Fruit fly (Drosophila melanogaster): ENCODE measurements around the gene CG31810.

Gene CG31810

dm6 chr2L:16886459-16886858 is 34.3 kb upstream of the CG31810 start:
- TF ChIP-seq Hr96 (GFP tag; optimal IDR thresholded peaks at IDR 0.05) (no peak), cic (GFP tag; optimal IDR thresholded peaks at IDR 0.05) (peak; percentile 98), CG5204 (GFP tag; optimal IDR thresholded peaks at IDR 0.05) (no peak), CG7101 (tag; optimal IDR thresholded peaks at IDR 0.05) (no peak), CG33017 (tag; optimal IDR thresholded peaks at IDR 0.05) (peak; percentile 36), CG11617 (GFP tag; optimal IDR thresholded peaks at IDR 0.05) (peak; percentile 46), CG12768 (GFP tag; optimal IDR thresholded peaks at IDR 0.05) (peak; percentile 49), kay (GFP tag; ENCODE audit: borderline replicate concordance) (peak; percentile 84), Mnt (GFP tag; optimal IDR thresholded peaks at IDR 0.05) (peak; percentile 59), tj (GFP tag; optimal IDR thresholded peaks at IDR 0.05) (peak; percentile 24)

DNA sequence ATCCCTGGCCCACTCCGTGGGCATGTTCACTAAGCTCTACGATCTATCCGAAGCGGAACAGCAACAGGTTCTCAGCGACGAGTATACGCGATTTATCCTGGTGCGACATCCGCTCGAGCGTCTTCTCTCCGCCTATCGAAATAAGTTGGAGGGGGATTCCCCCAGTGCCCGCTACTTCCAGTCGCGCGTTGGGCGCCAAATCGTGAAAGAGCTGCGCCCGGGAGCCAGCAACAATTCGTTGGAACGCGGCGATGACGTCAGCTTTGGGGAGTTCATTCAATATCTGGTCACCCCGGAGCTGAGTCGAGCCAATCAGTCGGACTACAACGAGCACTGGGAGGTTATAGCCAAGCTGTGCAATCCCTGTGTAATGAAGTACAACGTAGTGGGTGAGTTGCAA is 33.2 kb upstream of the CG31810 start:
- TF ChIP-seq CG7101 (tag; optimal IDR thresholded peaks at IDR 0.05), result no peak
- no peak for TF ChIP-seq CG14711 (tag; optimal IDR thresholded peaks at IDR 0.05)
- no peak for TF ChIP-seq Mnt (GFP tag; optimal IDR thresholded peaks at IDR 0.05)
- no peak for TF ChIP-seq CG7045 (GFP tag; optimal IDR thresholded peaks at IDR 0.05)
- TF ChIP-seq cnc (optimal IDR thresholded peaks at IDR 0.05), result no peak
- no peak for TF ChIP-seq cic (GFP tag; optimal IDR thresholded peaks at IDR 0.05)
- no peak for TF ChIP-seq kay (GFP tag; ENCODE audit: borderline replicate concordance)
- TF ChIP-seq Crg-1 (GFP tag; optimal IDR thresholded peaks at IDR 0.05), result no peak

DNA sequence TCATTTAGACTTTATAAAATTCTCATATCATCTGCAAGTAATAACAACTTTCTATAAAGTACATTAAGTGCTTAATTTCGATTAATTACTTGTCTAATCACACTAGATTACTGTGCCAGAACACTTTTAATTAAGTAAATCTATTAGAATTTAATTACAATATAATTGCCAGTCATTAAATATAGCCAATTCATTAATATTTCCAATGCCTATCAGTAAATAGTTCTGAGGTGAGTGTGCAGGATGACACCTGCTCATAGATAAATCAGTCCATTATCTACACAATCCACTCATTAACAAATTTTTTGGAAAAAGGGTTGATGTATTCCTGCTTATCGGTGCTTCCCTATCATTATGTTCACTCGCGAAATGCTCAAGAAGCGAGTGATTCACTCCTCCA is 32.5 kb upstream of the CG31810 start:
- TF ChIP-seq cnc (optimal IDR thresholded peaks at IDR 0.05) (no peak), CG14711 (tag; optimal IDR thresholded peaks at IDR 0.05) (no peak), kay (GFP tag; ENCODE audit: borderline replicate concordance) (peak; percentile 57)

DNA sequence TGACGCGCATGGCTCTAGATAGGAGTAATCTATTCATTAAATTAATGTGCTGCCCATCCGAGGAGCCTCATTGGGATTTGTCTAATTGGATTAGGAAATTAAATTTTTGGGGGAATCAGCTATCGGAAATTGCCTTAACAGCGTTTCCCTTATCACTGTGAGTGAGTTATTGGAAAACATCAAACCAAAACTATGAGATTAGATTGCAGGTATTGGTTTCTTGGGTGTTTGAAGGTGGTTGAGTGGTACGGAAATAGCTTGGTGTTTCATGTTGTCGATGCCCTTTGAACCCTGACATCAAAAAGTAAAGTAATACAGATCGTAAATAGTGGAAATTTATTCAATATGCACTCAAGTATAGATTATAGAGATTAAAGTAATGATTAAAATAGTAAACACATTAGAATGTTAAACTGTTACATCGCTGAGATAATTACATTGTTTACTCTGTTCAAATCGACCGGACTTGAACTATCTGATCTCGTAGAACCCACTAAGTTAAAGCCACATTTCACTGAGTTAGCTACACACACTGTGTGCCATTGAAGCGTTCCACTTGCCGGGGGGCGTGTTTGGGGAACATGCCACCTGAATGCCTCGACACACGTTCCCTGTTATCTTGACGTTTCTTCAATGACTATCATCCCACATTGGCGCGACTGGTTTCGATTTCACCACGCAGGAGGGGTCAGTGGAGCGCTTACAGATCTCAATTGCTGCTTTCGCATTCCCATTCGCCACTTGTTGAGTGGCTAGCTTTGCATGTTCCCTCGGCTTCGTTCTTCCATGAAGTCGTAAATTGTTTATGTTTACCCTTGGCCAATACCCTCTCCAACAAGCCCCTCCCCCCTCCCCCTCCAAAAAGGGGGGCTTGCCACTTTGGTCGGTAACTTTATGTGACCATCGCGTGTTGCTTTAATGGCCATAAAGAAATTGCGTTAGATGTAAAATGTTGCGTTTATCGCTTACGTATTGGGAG is 31.0 kb upstream of the CG31810 start:
- TF ChIP-seq kay (GFP tag; ENCODE audit: borderline replicate concordance), result peak; percentile 14
- no peak for TF ChIP-seq CG1620 (GFP tag; optimal IDR thresholded peaks at IDR 0.05)

dm6 chr2L:16882372-16882771 is 30.2 kb upstream of the CG31810 start:
- TF ChIP-seq Crg-1 (GFP tag; optimal IDR thresholded peaks at IDR 0.05), result no peak
- no peak for TF ChIP-seq CG14711 (tag; optimal IDR thresholded peaks at IDR 0.05)
- no peak for TF ChIP-seq Clk (GFP tag; optimal IDR thresholded peaks at IDR 0.05)
- no peak for TF ChIP-seq Hr96 (GFP tag; optimal IDR thresholded peaks at IDR 0.05)
- peak; percentile 48 for TF ChIP-seq Mnt (GFP tag; optimal IDR thresholded peaks at IDR 0.05)
- no peak for TF ChIP-seq toe (GFP tag; optimal IDR thresholded peaks at IDR 0.05)
- no peak for TF ChIP-seq CG5204 (GFP tag; optimal IDR thresholded peaks at IDR 0.05)
- TF ChIP-seq tj (GFP tag; optimal IDR thresholded peaks at IDR 0.05), result peak; percentile 87
- peak; percentile 25 for TF ChIP-seq cic (GFP tag; optimal IDR thresholded peaks at IDR 0.05)
- no peak for TF ChIP-seq CG1620 (GFP tag; optimal IDR thresholded peaks at IDR 0.05)
- TF ChIP-seq CG33017 (tag; optimal IDR thresholded peaks at IDR 0.05), result no peak
- TF ChIP-seq cnc (optimal IDR thresholded peaks at IDR 0.05), result peak; percentile 33 to 66
- TF ChIP-seq ovo (GFP tag; optimal IDR thresholded peaks at IDR 0.05), result no peak
- peak; percentile 10 for TF ChIP-seq CG12768 (GFP tag; optimal IDR thresholded peaks at IDR 0.05)
- TF ChIP-seq bab1 (GFP tag; optimal IDR thresholded peaks at IDR 0.05), result no peak
- no peak for TF ChIP-seq CG7101 (tag; optimal IDR thresholded peaks at IDR 0.05)
- no peak for TF ChIP-seq CG7045 (GFP tag; optimal IDR thresholded peaks at IDR 0.05)
- no peak for TF ChIP-seq CG11617 (GFP tag; optimal IDR thresholded peaks at IDR 0.05)
- TF ChIP-seq pad (GFP tag; optimal IDR thresholded peaks at IDR 0.05), result no peak
- peak; percentile 43 for TF ChIP-seq kay (GFP tag; ENCODE audit: borderline replicate concordance)

dm6 chr2L:16880930-16881329 is 28.8 kb upstream of the CG31810 start:
- TF ChIP-seq Mnt (GFP tag; optimal IDR thresholded peaks at IDR 0.05) (peak; percentile 77), CG11617 (GFP tag; optimal IDR thresholded peaks at IDR 0.05) (no peak), pad (GFP tag; optimal IDR thresholded peaks at IDR 0.05) (no peak), tj (GFP tag; optimal IDR thresholded peaks at IDR 0.05) (peak; percentile 1), bab1 (GFP tag; optimal IDR thresholded peaks at IDR 0.05) (peak; percentile 10), toe (GFP tag; optimal IDR thresholded peaks at IDR 0.05) (no peak), CG14711 (tag; optimal IDR thresholded peaks at IDR 0.05) (no peak), cnc (optimal IDR thresholded peaks at IDR 0.05) (no peak), CG5204 (GFP tag; optimal IDR thresholded peaks at IDR 0.05) (no peak), CG12768 (GFP tag; optimal IDR thresholded peaks at IDR 0.05) (peak; percentile 39), CG33017 (tag; optimal IDR thresholded peaks at IDR 0.05) (no peak), CG1620 (GFP tag; optimal IDR thresholded peaks at IDR 0.05) (peak; percentile 43), CG7101 (tag; optimal IDR thresholded peaks at IDR 0.05) (peak; percentile 36), Crg-1 (GFP tag; optimal IDR thresholded peaks at IDR 0.05) (no peak), CG7045 (GFP tag; optimal IDR thresholded peaks at IDR 0.05) (no peak), ovo (GFP tag; optimal IDR thresholded peaks at IDR 0.05) (no peak), kay (GFP tag; ENCODE audit: borderline replicate concordance) (no peak), Hr96 (GFP tag; optimal IDR thresholded peaks at IDR 0.05) (no peak), cic (GFP tag; optimal IDR thresholded peaks at IDR 0.05) (peak; percentile 7), Clk (GFP tag; optimal IDR thresholded peaks at IDR 0.05) (no peak)

Data from whole organism, adult.